Worm (Caenorhabditis elegans) whole organism, midembryonic: ENCODE results near the gene oig-4.

Source experiments
- T22C8.4 ChIP-seq: fragments of 200-800 bp; sonication (Bioruptor generic); IDR thresholded peaks from 2 replicates; pipeline ENCODE4 v1.3.6; 2022; ENCODE audit warnings: missing genetic modification characterization, missing compliant biosample characterization
- cog-1 ChIP-seq: sonication (generic microtip); optimal IDR thresholded peaks from 2 replicates; lab custom pipeline; 2016; ENCODE audit warnings: missing genetic modification characterization, missing compliant biosample characterization
- flt-1 ChIP-seq: fragments of 200-800 bp; sonication (Bioruptor generic); IDR thresholded peaks from 2 replicates; pipeline ENCODE4 v1.3.6; 2022; ENCODE audit warnings: missing genetic modification characterization, missing compliant biosample characterization
- klf-2 ChIP-seq: fragments of 200-800 bp; sonication (Bioruptor generic); conservative IDR thresholded peaks from 2 replicates; pipeline ENCODE4 v1.3.6; 2022; ENCODE audit warnings: missing genetic modification reagents, missing genetic modification characterization, missing compliant biosample characterization
- med-1 ChIP-seq: sonication (generic microtip); optimal IDR thresholded peaks from 2 replicates; lab custom pipeline; 2017; ENCODE audit warnings: missing genetic modification characterization, mild to moderate bottlenecking, missing compliant biosample characterization, antibody characterized with exemption, missing genetic modification reagents; ENCODE audit not compliant: insufficient read depth
- ref-1 ChIP-seq: fragments of 200-800 bp; sonication (Bioruptor generic); conservative IDR thresholded peaks from 2 replicates; pipeline ENCODE4 v1.3.6; 2022; ENCODE audit warnings: missing genetic modification reagents, missing genetic modification characterization, missing compliant biosample characterization
- tab-1 ChIP-seq: fragments of 200-800 bp; sonication (Bioruptor generic); IDR thresholded peaks from 2 replicates; pipeline ENCODE4 v1.3.6; 2022; ENCODE audit warnings: missing genetic modification characterization, missing compliant biosample characterization
- ztf-23 ChIP-seq: fragments of 200-800 bp; sonication (Bioruptor generic); IDR thresholded peaks from 2 replicates; pipeline ENCODE4 v1.3.6; 2022; ENCODE audit warnings: missing genetic modification reagents, missing genetic modification characterization, missing compliant biosample characterization
- ztf-29 ChIP-seq: fragments of 200-800 bp; sonication (Bioruptor generic); IDR thresholded peaks from 2 replicates; pipeline ENCODE4 v1.3.6; 2022; ENCODE audit warnings: missing genetic modification reagents, missing genetic modification characterization, missing compliant biosample characterization

The oig-4 gene

ce11 chrII:7613241-7613782 is at the start of gene oig-4, which contains the start of gene R07G3.7:
TSS of gene oig-4 (plus strand) at chrII:7613541.
TSS of gene R07G3.7 (minus strand) at chrII:7613732.
- no peak for TF ChIP-seq klf-2
- TF ChIP-seq cog-1 (tag; lab: Kevin White, UChicago), result no peak
- TF ChIP-seq med-1 (GFP tag; lab: Kevin White, UChicago), result no peak

ce11 chrII:7570305-7570704 is 43.0 kb upstream of the oig-4 start, which contains the start of gene F35D2.3:
TSS of gene F35D2.3 (plus strand) at chrII:7570605.
- TF ChIP-seq ref-1 (GFP tag; lab: Robert Waterston, UW) (no peak), tab-1 (GFP tag; lab: Robert Waterston, UW) (no peak), med-1 (GFP tag; lab: Kevin White, UChicago) (no peak), flt-1 (no peak), T22C8.4 (GFP tag; lab: Robert Waterston, UW) (no peak), ztf-29 (no peak), cog-1 (tag; lab: Kevin White, UChicago) (no peak), klf-2 (no peak), ztf-23 (GFP tag; lab: Robert Waterston, UW) (no peak)

- TF ChIP-seq med-1 (GFP tag; lab: Kevin White, UChicago) (no peak), ref-1 (GFP tag; lab: Robert Waterston, UW) (no peak), cog-1 (tag; lab: Kevin White, UChicago) (no peak), ztf-29 (no peak), ztf-23 (GFP tag; lab: Robert Waterston, UW) (no peak), tab-1 (GFP tag; lab: Robert Waterston, UW) (no peak), flt-1 (no peak), klf-2 (no peak), T22C8.4 (GFP tag; lab: Robert Waterston, UW) (no peak)
Observed at ce11 chrII:7570820-7571219, 42.5 kb upstream of the oig-4 start.

ce11 chrII:7574143-7574542 is 39.2 kb upstream of the oig-4 start, which contains the start of gene F35D2.2:
TSS of gene F35D2.2 (plus strand) at chrII:7574443.
- TF ChIP-seq ref-1 (GFP tag; lab: Robert Waterston, UW), result no peak
- TF ChIP-seq cog-1 (tag; lab: Kevin White, UChicago), result no peak
- no peak for TF ChIP-seq klf-2
- no peak for TF ChIP-seq T22C8.4 (GFP tag; lab: Robert Waterston, UW)
- no peak for TF ChIP-seq ztf-23 (GFP tag; lab: Robert Waterston, UW)
- TF ChIP-seq ztf-29, result no peak
- TF ChIP-seq med-1 (GFP tag; lab: Kevin White, UChicago), result no peak
- TF ChIP-seq tab-1 (GFP tag; lab: Robert Waterston, UW), result no peak
- no peak for TF ChIP-seq flt-1

- TF ChIP-seq flt-1 (no peak), ref-1 (GFP tag; lab: Robert Waterston, UW) (no peak), ztf-29 (no peak), ztf-23 (GFP tag; lab: Robert Waterston, UW) (no peak), cog-1 (tag; lab: Kevin White, UChicago) (no peak), T22C8.4 (GFP tag; lab: Robert Waterston, UW) (no peak), tab-1 (GFP tag; lab: Robert Waterston, UW) (no peak), med-1 (GFP tag; lab: Kevin White, UChicago) (no peak), klf-2 (no peak)
Observed at ce11 chrII:7575614-7576013, 37.7 kb upstream of the oig-4 start, which contains the start of gene F35D2.1. TSS of gene F35D2.1 (plus strand) at chrII:7575914.

ce11 chrII:7577412-7577811 is 35.9 kb upstream of the oig-4 start, which contains the start of gene F35D2.6:
TSS of gene F35D2.6 (plus strand) at chrII:7577712.
- TF ChIP-seq tab-1 (GFP tag; lab: Robert Waterston, UW) (no peak), klf-2 (no peak), ztf-23 (GFP tag; lab: Robert Waterston, UW) (no peak), med-1 (GFP tag; lab: Kevin White, UChicago) (no peak), T22C8.4 (GFP tag; lab: Robert Waterston, UW) (no peak), ztf-29 (no peak), ref-1 (GFP tag; lab: Robert Waterston, UW) (no peak), cog-1 (tag; lab: Kevin White, UChicago) (no peak), flt-1 (no peak)

ce11 chrII:7583555-7583954 is 29.8 kb upstream of the oig-4 start, which contains the start of gene mks-3:
TSS of gene mks-3 (minus strand) at chrII:7583655.
- TF ChIP-seq tab-1 (GFP tag; lab: Robert Waterston, UW) (no peak), med-1 (GFP tag; lab: Kevin White, UChicago) (no peak), flt-1 (no peak), ztf-23 (GFP tag; lab: Robert Waterston, UW) (no peak), klf-2 (no peak), cog-1 (tag; lab: Kevin White, UChicago) (no peak), ref-1 (GFP tag; lab: Robert Waterston, UW) (no peak), T22C8.4 (GFP tag; lab: Robert Waterston, UW) (no peak), ztf-29 (no peak)

ce11 chrII:7588295-7588694 is 25.0 kb upstream of the oig-4 start:
- TF ChIP-seq flt-1, result no peak
- TF ChIP-seq T22C8.4 (GFP tag; lab: Robert Waterston, UW), result no peak
- no peak for TF ChIP-seq med-1 (GFP tag; lab: Kevin White, UChicago)
- TF ChIP-seq cog-1 (tag; lab: Kevin White, UChicago), result no peak
- no peak for TF ChIP-seq klf-2
- no peak for TF ChIP-seq ztf-23 (GFP tag; lab: Robert Waterston, UW)
- TF ChIP-seq ref-1 (GFP tag; lab: Robert Waterston, UW), result no peak
- no peak for TF ChIP-seq ztf-29
- no peak for TF ChIP-seq tab-1 (GFP tag; lab: Robert Waterston, UW)

ce11 chrII:7593227-7593626 is 20.1 kb upstream of the oig-4 start:
- no peak for TF ChIP-seq ztf-23 (GFP tag; lab: Robert Waterston, UW)
- TF ChIP-seq med-1 (GFP tag; lab: Kevin White, UChicago), result no peak
- TF ChIP-seq tab-1 (GFP tag; lab: Robert Waterston, UW), result no peak
- no peak for TF ChIP-seq cog-1 (tag; lab: Kevin White, UChicago)
- TF ChIP-seq ref-1 (GFP tag; lab: Robert Waterston, UW), result no peak
- TF ChIP-seq T22C8.4 (GFP tag; lab: Robert Waterston, UW), result no peak
- TF ChIP-seq ztf-29, result no peak
- TF ChIP-seq flt-1, result no peak
- TF ChIP-seq klf-2, result no peak
